Worm (Caenorhabditis elegans): ENCODE results near the gene fipr-2.

The fipr-2 gene

DNA sequence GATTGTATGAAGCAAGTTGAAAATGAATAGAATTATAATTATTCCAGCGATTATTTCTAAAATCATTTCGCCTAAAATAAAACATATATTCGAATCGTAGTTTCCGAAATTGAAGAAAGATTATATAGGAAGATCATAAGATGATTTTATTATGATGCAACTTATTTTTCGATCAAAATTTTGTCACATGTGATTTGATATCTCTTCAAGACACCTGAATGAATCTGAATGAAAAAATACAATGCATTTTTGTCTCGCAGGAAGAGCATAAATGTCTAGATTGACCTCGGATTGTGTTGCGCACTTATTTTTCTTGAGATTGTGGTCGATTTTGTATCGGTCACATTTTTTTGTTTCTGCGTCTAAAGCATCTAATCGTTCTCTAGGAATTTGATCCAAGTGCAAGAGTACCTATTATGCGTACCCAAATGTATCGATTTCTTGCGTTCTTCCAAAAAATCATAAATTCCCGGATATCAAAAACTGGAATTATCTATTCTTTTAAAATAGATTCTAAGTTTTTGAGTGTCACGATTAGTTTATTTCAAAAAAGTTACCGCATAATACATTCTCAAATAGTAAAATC lies 45.4 kb downstream of the fipr-2 start, which contains the start of gene hrg-2:
hrg-2 (minus strand) TSS at position 98 of the 586 bp plus-strand sequence.
- TF ChIP-seq sma-9 (GFP tag; optimal IDR thresholded peaks at IDR 0.05) = peak; percentile 55
- TF ChIP-seq sma-9 (tag; optimal IDR thresholded peaks at IDR 0.05) = no peak
- TF ChIP-seq lsy-2 (tag; optimal IDR thresholded peaks at IDR 0.05) = peak in 1 of 2 experiments; percentile 12
- no peak for TF ChIP-seq mbf-1 (tag; optimal IDR thresholded peaks at IDR 0.05)
- no peak for TF ChIP-seq unc-62 (GFP tag; optimal IDR thresholded peaks at IDR 0.05)
- peak; percentile 96 for TF ChIP-seq nhr-129 (tag; optimal IDR thresholded peaks at IDR 0.05)
- peak; percentile 85 for TF ChIP-seq nhr-25 (tag; optimal IDR thresholded peaks at IDR 0.05)
- TF ChIP-seq nhr-21 (tag; optimal IDR thresholded peaks at IDR 0.05) = peak; percentile 24

- TF ChIP-seq blmp-1 (tag; optimal IDR thresholded peaks at IDR 0.05; ENCODE audit: insufficient read depth) = peak; percentile 13
- TF ChIP-seq sma-9 (GFP tag; optimal IDR thresholded peaks at IDR 0.05) = peak; percentile 42
- no peak for TF ChIP-seq sma-9 (tag; optimal IDR thresholded peaks at IDR 0.05)
- TF ChIP-seq nhr-237 (tag; optimal IDR thresholded peaks at IDR 0.05) = no peak
- TF ChIP-seq nhr-25 (tag; optimal IDR thresholded peaks at IDR 0.05) = peak; percentile 12
- no peak for TF ChIP-seq lin-39 (tag; optimal IDR thresholded peaks at IDR 0.05)
- no peak for TF ChIP-seq nhr-10 (tag; optimal IDR thresholded peaks at IDR 0.05)
Observed at ce11 chrV:12411909-12412308, 46.8 kb downstream of the fipr-2 start, which contains the start of gene cdr-7. Gene cdr-7, minus strand, starts transcription at chrV:12412113.

DNA sequence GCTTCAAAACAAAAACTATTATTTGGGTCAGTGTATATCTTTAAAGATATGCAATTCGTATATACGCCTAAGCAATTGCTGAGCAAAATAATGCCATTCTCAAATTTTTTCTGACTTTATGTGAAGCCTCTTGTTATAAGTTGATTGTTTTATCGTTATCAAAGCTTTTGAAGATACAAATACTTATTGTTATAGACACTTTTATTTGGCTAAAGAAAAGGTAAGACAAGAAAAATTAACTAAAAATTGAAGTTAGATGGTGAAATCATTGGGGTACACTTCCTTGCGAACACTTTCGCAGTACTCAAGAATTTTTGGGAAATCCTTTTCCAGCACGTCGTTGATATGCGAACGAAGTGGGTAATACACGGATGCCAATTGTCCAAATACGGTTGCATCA lies 47.2 kb downstream of the fipr-2 start:
- TF ChIP-seq crh-2 (tag; optimal IDR thresholded peaks at IDR 0.05) (no peak), unc-55 (GFP tag; optimal IDR thresholded peaks at IDR 0.05) (no peak), blmp-1 (tag; optimal IDR thresholded peaks at IDR 0.05; ENCODE audit: insufficient read depth) (no peak), unc-62 (GFP tag; optimal IDR thresholded peaks at IDR 0.05) (no peak), C34F6.9 (tag; optimal IDR thresholded peaks at IDR 0.05) (no peak), nhr-11 (tag; optimal IDR thresholded peaks at IDR 0.05) (no peak), ceh-16 (tag; optimal IDR thresholded peaks at IDR 0.05) (no peak), ama-1 (optimal IDR thresholded peaks at IDR 0.05) (no peak), nhr-10 (tag; optimal IDR thresholded peaks at IDR 0.05) (no peak), peb-1 (tag; optimal IDR thresholded peaks at IDR 0.05) (no peak), unc-39 (tag; optimal IDR thresholded peaks at IDR 0.05) (no peak), nhr-77 (tag; optimal IDR thresholded peaks at IDR 0.05) (no peak)

ce11 chrV:12413651-12414114 lies 48.5 kb downstream of the fipr-2 start, which contains the start of gene cdr-6:
Gene cdr-6, minus strand, starts transcription at chrV:12413701.
- peak; percentile 65 for TF ChIP-seq sma-9 (GFP tag; optimal IDR thresholded peaks at IDR 0.05)
- TF ChIP-seq sma-9 (tag; optimal IDR thresholded peaks at IDR 0.05) = no peak
- no peak for TF ChIP-seq nhr-12 (tag; optimal IDR thresholded peaks at IDR 0.05)
- peak; percentile 30 for TF ChIP-seq fos-1 (tag; optimal IDR thresholded peaks at IDR 0.05)
- no peak for TF ChIP-seq nhr-10 (tag; optimal IDR thresholded peaks at IDR 0.05)
- peak; percentile 32 for TF ChIP-seq C34F6.9 (tag; optimal IDR thresholded peaks at IDR 0.05)
- peak in 1 of 2 experiments; percentile 3 for TF ChIP-seq lsy-2 (tag; optimal IDR thresholded peaks at IDR 0.05)
- peak; percentile 18 for TF ChIP-seq F13H6.1 (tag; optimal IDR thresholded peaks at IDR 0.05)
- no peak for TF ChIP-seq nhr-6 (tag; optimal IDR thresholded peaks at IDR 0.05)

DNA sequence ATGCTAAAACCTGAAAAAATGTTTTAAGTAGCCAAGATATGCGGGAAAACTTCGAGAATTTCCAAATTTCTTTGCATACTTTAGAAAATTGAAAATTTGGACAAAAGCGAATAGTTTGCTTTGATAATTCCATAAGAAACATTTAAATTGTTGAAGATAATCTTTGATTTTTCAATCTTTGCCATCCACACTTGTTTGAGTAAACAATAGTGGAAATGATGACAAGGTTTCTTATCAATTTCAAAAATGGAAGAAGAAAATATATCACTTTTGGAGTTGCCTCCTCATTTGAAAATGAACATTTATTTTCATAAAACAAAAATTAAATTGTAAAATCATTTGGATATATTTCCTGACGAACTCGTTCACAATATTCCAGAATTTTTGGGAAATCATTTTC lies 49.2 kb downstream of the fipr-2 start:
- TF ChIP-seq sma-3 (GFP tag; optimal IDR thresholded peaks at IDR 0.05) = no peak
- peak; percentile 59 for TF ChIP-seq fos-1 (tag; optimal IDR thresholded peaks at IDR 0.05)
- peak; percentile 81 for TF ChIP-seq skn-1 (tag; optimal IDR thresholded peaks at IDR 0.05)
